Worm (Caenorhabditis elegans): ENCODE results near the gene M01H9.5.
A peak's percentile ranks its signal among the peaks of the same experiment; 100 is the strongest.

Gene M01H9.5

ce11 chrIV:4477009-4477471, 11.8 kb downstream of the M01H9.5 start, which contains the start of gene M01H9.3 (continued):
- TF ChIP-seq snpc-1.1 (tag; optimal IDR thresholded peaks at IDR 0.05; ENCODE audit: insufficient read depth) (no peak), rcor-1 (GFP tag; IDR thresholded peaks at IDR 0.05) (no peak), nfyb-1 (GFP tag; IDR thresholded peaks at IDR 0.05) (no peak)

ce11 chrIV:4478612-4479011, 13.3 kb downstream of the M01H9.5 start:
- TF ChIP-seq F22D6.2 (tag; optimal IDR thresholded peaks at IDR 0.05) (peak; percentile 7), Y53G8AR.9 (GFP tag; conservative IDR thresholded peaks at IDR 0.05) (no peak), rcor-1 (GFP tag; IDR thresholded peaks at IDR 0.05) (no peak), nhr-80 (tag; optimal IDR thresholded peaks at IDR 0.05) (peak; percentile 6)

- TF ChIP-seq attf-5 (GFP tag; optimal IDR thresholded peaks at IDR 0.05): no peak
- TF ChIP-seq rec-8 (tag; optimal IDR thresholded peaks at IDR 0.05): no peak
Observed at ce11 chrIV:4480027-4480426, 14.7 kb downstream of the M01H9.5 start, which contains the start of gene M01H9.10. M01H9.10 (minus strand) TSS chrIV:4480127.

ce11 chrIV:4481298-4481697, 16.0 kb downstream of the M01H9.5 start:
- TF ChIP-seq Y56A3A.18 (GFP tag; IDR thresholded peaks at IDR 0.05): no peak
- TF ChIP-seq nhr-80 (tag; optimal IDR thresholded peaks at IDR 0.05): peak; percentile 10
- TF ChIP-seq akir-1 (GFP tag; optimal IDR thresholded peaks at IDR 0.05): no peak

- TF ChIP-seq madf-6 (GFP tag; IDR thresholded peaks at IDR 0.05): no peak
- peak; percentile 83 for TF ChIP-seq nhr-80 (tag; optimal IDR thresholded peaks at IDR 0.05)
Observed at ce11 chrIV:4482531-4482930, 17.2 kb downstream of the M01H9.5 start, which contains the start of gene M01H9.4. M01H9.4 (minus strand) TSS chrIV:4482909.

ce11 chrIV:4484555-4484954, 19.3 kb downstream of the M01H9.5 start:
- TF ChIP-seq dox-1 (GFP tag; IDR thresholded peaks at IDR 0.05) (no peak), nhr-80 (tag; optimal IDR thresholded peaks at IDR 0.05) (peak; percentile 57)

- TF ChIP-seq nhr-80 (tag; optimal IDR thresholded peaks at IDR 0.05) (peak; percentile 53), F55B11.4 (tag; optimal IDR thresholded peaks at IDR 0.05; ENCODE audit: borderline replicate concordance, insufficient read depth) (no peak)
Observed at ce11 chrIV:4486738-4487137, 21.5 kb downstream of the M01H9.5 start, which contains the start of gene trx-3. trx-3 (plus strand) TSS chrIV:4487028.

ce11 chrIV:4490148-4490652, 24.9 kb downstream of the M01H9.5 start, which contains the start of gene ZK180.7:
ZK180.7 (plus strand) TSS chrIV:4490542.
- peak; percentile 21; the same call in 1 of the 2 replicates for TF ChIP-seq egrh-3 (GFP tag; IDR thresholded peaks at IDR 0.05)
- TF ChIP-seq zfh-2 (GFP tag; conservative IDR thresholded peaks at IDR 0.05): peak; percentile 76
- no peak for TF ChIP-seq attf-6 (GFP tag; IDR thresholded peaks at IDR 0.05)

ce11 chrIV:4505078-4505477, 39.8 kb downstream of the M01H9.5 start:
- TF ChIP-seq B0035.1 (tag; optimal IDR thresholded peaks at IDR 0.05) (no peak), ztf-28 (GFP tag; IDR thresholded peaks at IDR 0.05) (no peak), Y79H2A.3 (GFP tag; conservative IDR thresholded peaks at IDR 0.05) (no peak), hlh-12 (tag; optimal IDR thresholded peaks at IDR 0.05) (no peak), ztf-26 (tag; optimal IDR thresholded peaks at IDR 0.05) (no peak)
